Fruit fly (Drosophila melanogaster) whole organism, embryonic: Measurements from ENCODE around the gene CG43322.

Experiments used
- ATbp ChIP-seq: fragments of 200-800 bp; sonication (Bioruptor generic); optimal IDR thresholded peaks from 2 replicates; lab custom pipeline; 2017; ENCODE audit warnings: missing biosample characterization, mild to moderate bottlenecking, missing genetic modification characterization, missing genetic modification reagents
- Bgb ChIP-seq: fragments of 200-800 bp; sonication (Bioruptor generic); IDR thresholded peaks from 2 replicates; pipeline ENCODE4 v1.3.6; 2022; ENCODE audit warnings: missing biosample characterization, missing genetic modification characterization; ENCODE audit not compliant: partially characterized antibody
- CG10462 ChIP-seq: fragments of 200-800 bp; sonication (Bioruptor generic); optimal IDR thresholded peaks from 2 replicates; lab custom pipeline; 2016; ENCODE audit warnings: missing biosample characterization, missing genetic modification characterization
- CG11093 ChIP-seq: fragments of 200-800 bp; sonication (Bioruptor generic); IDR thresholded peaks from 3 replicates; pipeline ENCODE4 v1.3.6; 2022; ENCODE audit warnings: missing biosample characterization, missing genetic modification characterization
- CG11560 ChIP-seq: fragments of 200-800 bp; sonication (Bioruptor generic); IDR thresholded peaks from 3 replicates; pipeline ENCODE4 v1.3.6; 2022; ENCODE audit warnings: missing biosample characterization, missing genetic modification characterization
- CG12155 ChIP-seq: fragments of 200-800 bp; sonication (Bioruptor generic); optimal IDR thresholded peaks from 3 replicates; lab custom pipeline; 2016; ENCODE audit warnings: missing biosample characterization, missing genetic modification characterization
- CG12299 ChIP-seq: fragments of 200-800 bp; sonication (Bioruptor generic); optimal IDR thresholded peaks from 2 replicates; lab custom pipeline; 2018; ENCODE audit warnings: missing biosample characterization, mild to moderate bottlenecking, missing genetic modification characterization
- CG13424 ChIP-seq: fragments of 200-800 bp; sonication (Bioruptor generic); optimal IDR thresholded peaks from 2 replicates; lab custom pipeline; 2019; ENCODE audit warnings: missing biosample characterization, mild to moderate bottlenecking, missing genetic modification characterization, moderate library complexity
- CG16815 ChIP-seq: fragments of 200-800 bp; sonication (Bioruptor generic); optimal IDR thresholded peaks from 3 replicates; lab custom pipeline; 2017; ENCODE audit warnings: missing biosample characterization, mild to moderate bottlenecking, missing genetic modification characterization
- CG16863 ChIP-seq: fragments of 200-800 bp; sonication (Bioruptor generic); optimal IDR thresholded peaks from 3 replicates; lab custom pipeline; 2016; ENCODE audit warnings: missing biosample characterization, missing genetic modification characterization
- CG18764 ChIP-seq: fragments of 200-800 bp; sonication (Bioruptor generic); optimal IDR thresholded peaks from 3 replicates; lab custom pipeline; 2016; ENCODE audit warnings: missing biosample characterization, missing genetic modification characterization
- CG2889 ChIP-seq: fragments of 200-800 bp; sonication (Bioruptor generic); IDR thresholded peaks from 3 replicates; pipeline ENCODE4 v1.3.6; 2022; ENCODE audit warnings: missing biosample characterization, missing genetic modification characterization
- CG31441 ChIP-seq: fragments of 200-800 bp; sonication (Bioruptor generic); IDR thresholded peaks from 2 replicates; pipeline ENCODE4 v1.3.6; 2022; ENCODE audit warnings: missing biosample characterization, missing genetic modification characterization
- CG33213 ChIP-seq: fragments of 200-800 bp; sonication (Bioruptor generic); optimal IDR thresholded peaks from 3 replicates; lab custom pipeline; 2016; ENCODE audit warnings: missing biosample characterization, missing genetic modification characterization
- CG3838 ChIP-seq: fragments of 200-800 bp; sonication (Bioruptor generic); optimal IDR thresholded peaks from 3 replicates; lab custom pipeline; 2016; ENCODE audit warnings: missing biosample characterization, missing genetic modification characterization
- CG4730 ChIP-seq: fragments of 200-800 bp; sonication (Bioruptor generic); IDR thresholded peaks from 2 replicates; pipeline ENCODE4 v1.3.6; 2022; ENCODE audit warnings: missing biosample characterization, missing genetic modification characterization
- CG6765 ChIP-seq: fragments of 200-800 bp; sonication (Bioruptor generic); optimal IDR thresholded peaks from 3 replicates; lab custom pipeline; 2017; ENCODE audit warnings: missing biosample characterization, mild to moderate bottlenecking, missing genetic modification characterization
- CG7786 ChIP-seq: fragments of 200-800 bp; sonication (Bioruptor generic); optimal IDR thresholded peaks from 2 replicates; lab custom pipeline; 2016; ENCODE audit warnings: missing biosample characterization, missing genetic modification characterization
- CG8089 ChIP-seq: fragments of 200-800 bp; sonication (Bioruptor generic); optimal IDR thresholded peaks from 3 replicates; lab custom pipeline; 2016; ENCODE audit warnings: missing biosample characterization, missing genetic modification characterization
- CG8290 ChIP-seq, 3 experiments: fragments of 200-800 bp; sonication (Bioruptor generic); optimal IDR thresholded peaks; 2 replicates each; lab custom pipeline; 2016 to 2019; ENCODE audit warnings: missing biosample characterization in 3 of 3, missing genetic modification characterization in 3 of 3, mild to moderate bottlenecking in 2 of 3, moderate library complexity in 1 of 3
- CG8924 ChIP-seq: fragments of 200-800 bp; optimal IDR thresholded peaks from 3 replicates; lab custom pipeline; 2019; ENCODE audit warnings: missing biosample characterization, mild to moderate bottlenecking, missing genetic modification characterization, moderate library complexity
- CG8944 ChIP-seq: fragments of 200-800 bp; sonication (Bioruptor generic); optimal IDR thresholded peaks from 3 replicates; lab custom pipeline; 2016; ENCODE audit warnings: missing biosample characterization, missing genetic modification characterization
- CoRest ChIP-seq: fragments of 200-800 bp; sonication (Bioruptor generic); optimal IDR thresholded peaks from 3 replicates; lab custom pipeline; 2018; ENCODE audit warnings: missing biosample characterization, mild to moderate bottlenecking, missing genetic modification characterization, moderate library complexity
- Dip3 ChIP-seq: fragments of 200-800 bp; sonication (Bioruptor generic); optimal IDR thresholded peaks from 3 replicates; lab custom pipeline; 2016; ENCODE audit warnings: missing biosample characterization, missing genetic modification characterization
- Hr51 ChIP-seq, 2 experiments: fragments of 200-800 bp; sonication (Bioruptor generic); optimal IDR thresholded peaks; 2 replicates in 1 of 2; 3 replicates in 1 of 2; lab custom pipeline; 2016 to 2018; ENCODE audit warnings: missing biosample characterization in 2 of 2, missing genetic modification characterization in 2 of 2, mild to moderate bottlenecking in 1 of 2, moderate library complexity in 1 of 2
- MBD-R2 ChIP-seq: fragments of 200-800 bp; sonication (Bioruptor generic); IDR thresholded peaks from 2 replicates; pipeline ENCODE4 v1.3.6; 2022; ENCODE audit warnings: missing biosample characterization, missing genetic modification characterization
- Med ChIP-seq: fragments of 200-800 bp; sonication (Bioruptor generic); peaks from one replicate; lab custom pipeline; 2016; ENCODE audit warnings: missing biosample characterization, missing genetic modification characterization, mild to moderate bottlenecking, inconsistent platforms, moderate library complexity
- Mrtf ChIP-seq: fragments of 200-800 bp; sonication (Bioruptor generic); IDR thresholded peaks from 3 replicates; pipeline ENCODE4 v1.3.6; 2022; ENCODE audit warnings: missing biosample characterization, missing genetic modification characterization
- NFAT ChIP-seq: fragments of 200-800 bp; sonication (Bioruptor generic); IDR thresholded peaks from 2 replicates; pipeline ENCODE4 v1.3.6; 2022; ENCODE audit warnings: missing biosample characterization, missing genetic modification characterization
- Oaz ChIP-seq: fragments of 200-800 bp; sonication (Bioruptor generic); IDR thresholded peaks from 2 replicates; pipeline ENCODE4 v1.3.6; 2022; ENCODE audit warnings: missing biosample characterization, missing genetic modification characterization
- Ptx1 ChIP-seq: fragments of 200-800 bp; sonication (Bioruptor generic); IDR thresholded peaks from 2 replicates; pipeline ENCODE4 v1.3.6; 2022; ENCODE audit warnings: missing biosample characterization, missing genetic modification characterization
- Rx ChIP-seq: fragments of 200-800 bp; sonication (Bioruptor generic); IDR thresholded peaks from 2 replicates; pipeline ENCODE4 v1.3.6; 2022; ENCODE audit warnings: missing biosample characterization, missing genetic modification characterization
- Six4 ChIP-seq: fragments of 200-800 bp; sonication (Bioruptor generic); optimal IDR thresholded peaks from 2 replicates; lab custom pipeline; 2016; ENCODE audit warnings: missing biosample characterization, missing genetic modification characterization
- Tbp ChIP-seq: fragments of >200 bp; optimal IDR thresholded peaks from 2 replicates; lab custom pipeline; 2018; ENCODE audit warnings: missing biosample characterization, missing genetic modification characterization
- Trl ChIP-seq, 3 experiments: fragments of >200 bp in 2 of 3; fragments of 200-800 bp in 1 of 3; sonication (Bioruptor generic) in 1 of 3; optimal IDR thresholded peaks; 2 replicates in 1 of 3; 3 replicates in 2 of 3; lab custom pipeline; 2016 to 2017; ENCODE audit warnings: missing biosample characterization in 1 of 3, missing genetic modification characterization in 1 of 3
- Usf ChIP-seq: fragments of 200-800 bp; sonication (Bioruptor generic); optimal IDR thresholded peaks from 2 replicates; lab custom pipeline; 2017; ENCODE audit warnings: missing genotype, missing biosample characterization, missing genetic modification characterization
- btn ChIP-seq: fragments of 200-800 bp; sonication (Bioruptor generic); optimal IDR thresholded peaks from 2 replicates; lab custom pipeline; 2016; ENCODE audit warnings: missing biosample characterization, missing genetic modification characterization
- cato ChIP-seq: fragments of 200-800 bp; sonication (Bioruptor generic); optimal IDR thresholded peaks from 2 replicates; lab custom pipeline; 2016; ENCODE audit warnings: missing biosample characterization, missing genetic modification characterization, borderline replicate concordance
- dmrt11E ChIP-seq: fragments of 200-800 bp; sonication (Bioruptor generic); optimal IDR thresholded peaks from 3 replicates; lab custom pipeline; 2018; ENCODE audit warnings: missing biosample characterization, mild to moderate bottlenecking, missing genetic modification characterization, moderate library complexity
- dysf ChIP-seq: fragments of 200-800 bp; sonication (Bioruptor generic); IDR thresholded peaks from 3 replicates; pipeline ENCODE4 v1.3.6; 2022; ENCODE audit warnings: missing biosample characterization, missing genetic modification characterization
- gce ChIP-seq: fragments of 200-800 bp; sonication (Bioruptor generic); IDR thresholded peaks from 3 replicates; pipeline ENCODE4 v1.3.6; 2022; ENCODE audit warnings: missing biosample characterization, missing genetic modification characterization
- hth ChIP-seq: fragments of >200 bp; optimal IDR thresholded peaks from 2 replicates; lab custom pipeline; 2017; ENCODE audit warnings: inconsistent platforms
- inv ChIP-seq: fragments of 200-800 bp; sonication (Bioruptor generic); IDR thresholded peaks from 2 replicates; pipeline ENCODE4 v1.3.6; 2022; ENCODE audit warnings: missing biosample characterization, missing genetic modification characterization; ENCODE audit not compliant: partially characterized antibody
- ken ChIP-seq: fragments of 200-800 bp; sonication (Bioruptor generic); IDR thresholded peaks from 3 replicates; pipeline ENCODE4 v1.3.6; 2022; ENCODE audit warnings: missing biosample characterization, missing genetic modification characterization
- lilli ChIP-seq: fragments of 200-800 bp; sonication (Bioruptor generic); optimal IDR thresholded peaks from 3 replicates; lab custom pipeline; 2016; ENCODE audit warnings: missing biosample characterization, missing genetic modification characterization
- lmd ChIP-seq: fragments of 200-800 bp; sonication (Bioruptor generic); IDR thresholded peaks from 2 replicates; pipeline ENCODE4 v1.3.6; 2022; ENCODE audit warnings: missing biosample characterization, missing genetic modification characterization
- peb ChIP-seq: fragments of 200-800 bp; sonication (Bioruptor generic); IDR thresholded peaks from 2 replicates; pipeline ENCODE4 v1.3.6; 2022; ENCODE audit warnings: missing biosample characterization, missing genetic modification characterization
- ro ChIP-seq: fragments of 200-800 bp; sonication (Bioruptor generic); IDR thresholded peaks from 2 replicates; pipeline ENCODE4 v1.3.6; 2022; ENCODE audit warnings: missing biosample characterization, missing genetic modification characterization
- sisA ChIP-seq: fragments of 200-800 bp; sonication (Bioruptor generic); IDR thresholded peaks from 2 replicates; pipeline ENCODE4 v1.3.6; 2022; ENCODE audit warnings: missing biosample characterization, missing genetic modification characterization
- vnd ChIP-seq: fragments of 200-800 bp; sonication (Bioruptor generic); IDR thresholded peaks from 3 replicates; pipeline ENCODE4 v1.3.6; 2022; ENCODE audit warnings: missing biosample characterization, missing genetic modification characterization; ENCODE audit not compliant: partially characterized antibody
- zfh1 ChIP-seq: fragments of 200-800 bp; sonication (Bioruptor generic); IDR thresholded peaks from 3 replicates; pipeline ENCODE4 v1.3.6; 2022; ENCODE audit warnings: missing biosample characterization, missing genetic modification characterization

CG43322 gene

DNA sequence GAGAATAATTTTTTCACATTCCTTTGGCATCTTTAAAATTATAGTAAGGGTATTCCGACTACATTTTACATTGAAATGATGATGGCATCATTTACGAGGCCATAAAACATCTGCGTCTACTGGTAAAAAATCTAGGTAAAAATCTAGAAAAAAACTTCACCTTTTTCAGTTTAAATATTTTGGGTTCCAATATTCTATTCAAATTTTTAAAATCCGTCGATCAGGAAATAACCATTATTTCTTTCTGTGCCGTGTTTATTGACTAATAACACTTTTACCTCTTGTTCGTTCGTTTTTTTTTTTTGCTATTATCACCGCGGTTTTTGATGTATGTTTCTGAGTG lies 26.1 kb downstream of the CG43322 start (continued):
- peak; percentile 41; the same call in 1 of the 3 replicates for TF ChIP-seq Mrtf
- peak; percentile 54; the same call in 1 of the 2 replicates for TF ChIP-seq peb (GFP tag; lab: Robert Waterston, UW)
- no peak for TF ChIP-seq CG6765 (GFP tag; lab: Kevin White, UChicago)
- TF ChIP-seq sisA (GFP tag; lab: Robert Waterston, UW) = peak; percentile 68
- TF ChIP-seq CG31441 (GFP tag; lab: Robert Waterston, UW) = peak; percentile 59
- TF ChIP-seq NFAT (GFP tag; lab: Robert Waterston, UW) = no peak
- TF ChIP-seq Six4 = no peak
- no peak for TF ChIP-seq CG10462 (GFP tag; lab: Kevin White, UChicago)
- peak; percentile 76 for TF ChIP-seq dysf (GFP tag; lab: Robert Waterston, UW)
- TF ChIP-seq MBD-R2 = peak; percentile 36; the same call in 1 of the 2 replicates
- TF ChIP-seq Ptx1 = peak; percentile 75
- peak; percentile 54 for TF ChIP-seq Med (GFP tag; lab: Kevin White, UChicago)
- TF ChIP-seq CG33213 (GFP tag; lab: Kevin White, UChicago) = no peak
- no peak for TF ChIP-seq hth (lab: Kevin White, UChicago)
- peak; percentile 59; the same call in 1 of the 2 replicates for TF ChIP-seq Oaz (GFP tag; lab: Robert Waterston, UW)
- peak; percentile 44 for TF ChIP-seq CG8924
- TF ChIP-seq CG16863 (GFP tag; lab: Kevin White, UChicago) = peak; percentile 19
- TF ChIP-seq CG12155 = peak; percentile 58
- TF ChIP-seq CG16815 (GFP tag; lab: Kevin White, UChicago) = no peak
- no peak for TF ChIP-seq CG11093
- no peak for TF ChIP-seq CG18764
- TF ChIP-seq ken = 0 out of 3 replicates have a peak, but pooled peaks have one; percentile 44
- no peak for TF ChIP-seq CG8290 (GFP tag; optimal IDR thresholded peaks at IDR 0.05; lab: Kevin White, UChicago)
- no peak for TF ChIP-seq CG8290 (tag; optimal IDR thresholded peaks at IDR 0.05; lab: Kevin White, UChicago)
- TF ChIP-seq CG11560 = no peak
- no peak for TF ChIP-seq Usf (GFP tag; lab: Kevin White, UChicago)
- TF ChIP-seq gce (GFP tag; lab: Robert Waterston, UW) = peak; percentile 43; the same call in 1 of the 3 replicates
- TF ChIP-seq Bgb (GFP tag; lab: Robert Waterston, UW) = no peak
- TF ChIP-seq vnd (GFP tag; lab: Robert Waterston, UW) = no peak
- TF ChIP-seq CG3838 (GFP tag; lab: Kevin White, UChicago) = no peak
- no peak for TF ChIP-seq CG2889 (GFP tag; lab: Robert Waterston, UW)
- TF ChIP-seq CG4730 (GFP tag; lab: Robert Waterston, UW) = 0 out of 2 replicates have a peak, but pooled peaks have one; percentile 44
- no peak for TF ChIP-seq ro (GFP tag; lab: Robert Waterston, UW)
- TF ChIP-seq CG13424 = peak; percentile 61
- peak; percentile 49 for TF ChIP-seq CoRest (tag; lab: Kevin White, UChicago)
- peak; percentile 53 for TF ChIP-seq CG8089 (GFP tag; lab: Kevin White, UChicago)
- TF ChIP-seq btn (GFP tag; lab: Kevin White, UChicago) = no peak
- 0 out of 3 replicates have a peak, but pooled peaks have one; percentile 46 for TF ChIP-seq zfh1 (GFP tag; lab: Robert Waterston, UW)
- TF ChIP-seq Trl (optimal IDR thresholded peaks at IDR 0.05; lab: Kevin White, UChicago) = no peak
- peak; percentile 28 for TF ChIP-seq Trl (GFP tag; optimal IDR thresholded peaks at IDR 0.05; lab: Kevin White, UChicago)
- peak; percentile 2; the same call in 1 of the 2 replicates for TF ChIP-seq Rx (GFP tag; lab: Robert Waterston, UW)
- TF ChIP-seq CG7786 (GFP tag; lab: Kevin White, UChicago) = peak; percentile 51
- TF ChIP-seq lmd = peak; percentile 60
- peak; percentile 62 for TF ChIP-seq CG8944 (GFP tag; lab: Kevin White, UChicago)
- peak; percentile 66 for TF ChIP-seq lilli (GFP tag; lab: Kevin White, UChicago)
- TF ChIP-seq inv (GFP tag; lab: Robert Waterston, UW) = no peak
- no peak for TF ChIP-seq cato (GFP tag; lab: Kevin White, UChicago)
- peak; percentile 28 for TF ChIP-seq dmrt11E (tag; lab: Kevin White, UChicago)
- no peak for TF ChIP-seq Tbp
- TF ChIP-seq CG12299 (tag; lab: Kevin White, UChicago) = peak; percentile 42
- TF ChIP-seq Dip3 (GFP tag; lab: Kevin White, UChicago) = peak; percentile 31
- TF ChIP-seq ATbp (GFP tag; lab: Kevin White, UChicago) = peak; percentile 27
- TF ChIP-seq Hr51 (GFP tag; optimal IDR thresholded peaks at IDR 0.05; lab: Kevin White, UChicago) = peak in 1 of 2 experiments; percentile 70
